Fruit fly (Drosophila melanogaster) whole organism, prepupa: ENCODE results near the gene CG16779.

Experiments
- Blimp-1 ChIP-seq: fragments of 200-800 bp; sonication (Bioruptor generic); optimal IDR thresholded peaks from 3 replicates; lab custom pipeline; 2017; ENCODE audit warnings: missing biosample characterization, missing genetic modification characterization, mild to moderate bottlenecking, moderate library complexity, missing genetic modification reagents
- CG10631 ChIP-seq: fragments of 200-800 bp; sonication (Bioruptor generic); optimal IDR thresholded peaks from 2 replicates; lab custom pipeline; 2016; ENCODE audit warnings: missing biosample characterization, missing genetic modification characterization
- CG11762 ChIP-seq: fragments of 200-800 bp; sonication (Bioruptor generic); optimal IDR thresholded peaks from 3 replicates; lab custom pipeline; 2016; ENCODE audit warnings: missing biosample characterization, missing genetic modification characterization; ENCODE audit not compliant: insufficient read depth
- CG11902 ChIP-seq: fragments of 200-800 bp; sonication (Bioruptor generic); optimal IDR thresholded peaks from 3 replicates; lab custom pipeline; 2016; ENCODE audit warnings: missing biosample characterization, missing genetic modification characterization
- CG16779 ChIP-seq: fragments of 200-800 bp; sonication (Bioruptor generic); optimal IDR thresholded peaks from 3 replicates; lab custom pipeline; 2017; ENCODE audit warnings: missing biosample characterization, mild to moderate bottlenecking, missing genetic modification characterization
- CG3919 ChIP-seq: fragments of 200-800 bp; sonication (Bioruptor generic); optimal IDR thresholded peaks from 3 replicates; lab custom pipeline; 2016; ENCODE audit warnings: missing biosample characterization, missing genetic modification characterization
- CG6276 ChIP-seq: fragments of 200-800 bp; sonication (Bioruptor generic); optimal IDR thresholded peaks from 2 replicates; lab custom pipeline; 2017; ENCODE audit warnings: missing biosample characterization, mild to moderate bottlenecking, missing genetic modification characterization
- CG6792 ChIP-seq: fragments of 200-800 bp; sonication (Bioruptor generic); optimal IDR thresholded peaks from 3 replicates; lab custom pipeline; 2016; ENCODE audit warnings: missing biosample characterization, missing genetic modification characterization
- CG7368 ChIP-seq: fragments of 200-800 bp; sonication (Bioruptor generic); optimal IDR thresholded peaks from 3 replicates; lab custom pipeline; 2016; ENCODE audit warnings: missing biosample characterization, missing genetic modification characterization
- CG8319 ChIP-seq: fragments of 200-800 bp; sonication (Bioruptor generic); optimal IDR thresholded peaks from 3 replicates; lab custom pipeline; 2016; ENCODE audit warnings: missing biosample characterization, missing genetic modification characterization
- CG8632 ChIP-seq: fragments of 200-800 bp; sonication (Bioruptor generic); optimal IDR thresholded peaks from 3 replicates; lab custom pipeline; 2016; ENCODE audit warnings: missing biosample characterization, missing genetic modification characterization
- CG9139 ChIP-seq: fragments of 200-800 bp; sonication (Bioruptor generic); optimal IDR thresholded peaks from 3 replicates; lab custom pipeline; 2017; ENCODE audit warnings: missing biosample characterization, mild to moderate bottlenecking, missing genetic modification characterization
- Eip93F ChIP-seq: fragments of 200-800 bp; sonication (Bioruptor generic); optimal IDR thresholded peaks from 2 replicates; lab custom pipeline; 2016; ENCODE audit warnings: missing biosample characterization, mild to moderate bottlenecking, missing genetic modification characterization
- Ets21C ChIP-seq: fragments of 200-800 bp; sonication (Bioruptor generic); optimal IDR thresholded peaks from 3 replicates; lab custom pipeline; 2016; ENCODE audit warnings: missing biosample characterization, missing genetic modification characterization
- Gug ChIP-seq: fragments of 200-800 bp; sonication (Bioruptor generic); IDR thresholded peaks from 2 replicates; pipeline ENCODE4 v1.3.6; 2022; ENCODE audit warnings: missing biosample characterization, missing genetic modification characterization
- Hr4 ChIP-seq: fragments of 200-800 bp; sonication (Bioruptor generic); optimal IDR thresholded peaks from 3 replicates; lab custom pipeline; 2016; ENCODE audit warnings: missing biosample characterization, missing genetic modification characterization
- Lpt ChIP-seq: fragments of 200-800 bp; sonication (Bioruptor generic); optimal IDR thresholded peaks from 3 replicates; lab custom pipeline; 2016; ENCODE audit warnings: missing biosample characterization, missing genetic modification characterization
- Met ChIP-seq: fragments of 200-800 bp; sonication (Bioruptor generic); optimal IDR thresholded peaks from 3 replicates; lab custom pipeline; 2016; ENCODE audit warnings: missing biosample characterization, missing genetic modification characterization
- cyc ChIP-seq: fragments of 200-800 bp; sonication (Bioruptor generic); optimal IDR thresholded peaks from 3 replicates; lab custom pipeline; 2016; ENCODE audit warnings: missing biosample characterization, missing genetic modification characterization
- dac ChIP-seq: fragments of 200-800 bp; sonication (Bioruptor generic); optimal IDR thresholded peaks from 2 replicates; lab custom pipeline; 2017; ENCODE audit warnings: missing biosample characterization, mild to moderate bottlenecking, missing genetic modification characterization
- esn ChIP-seq: fragments of 200-800 bp; sonication (Bioruptor generic); optimal IDR thresholded peaks from 2 replicates; lab custom pipeline; 2016; ENCODE audit warnings: missing biosample characterization, mild to moderate bottlenecking, missing genetic modification characterization, moderate library complexity
- fkh ChIP-seq: fragments of 200-800 bp; sonication (Bioruptor generic); optimal IDR thresholded peaks from 3 replicates; lab custom pipeline; 2017; ENCODE audit warnings: missing biosample characterization, mild to moderate bottlenecking, missing genetic modification characterization, moderate library complexity
- lz ChIP-seq: fragments of 200-800 bp; sonication (Bioruptor generic); optimal IDR thresholded peaks from 3 replicates; lab custom pipeline; 2016; ENCODE audit warnings: missing biosample characterization, missing genetic modification characterization
- net ChIP-seq: fragments of 200-800 bp; sonication (Bioruptor generic); optimal IDR thresholded peaks from 3 replicates; lab custom pipeline; 2016; ENCODE audit warnings: missing biosample characterization, missing genetic modification characterization
- pdm3 ChIP-seq: fragments of 200-800 bp; sonication (Bioruptor generic); optimal IDR thresholded peaks from 3 replicates; lab custom pipeline; 2016; ENCODE audit warnings: missing biosample characterization, missing genetic modification characterization
- salr ChIP-seq, 2 experiments: fragments of 200-800 bp; sonication (Bioruptor generic); optimal IDR thresholded peaks; 3 replicates each; lab custom pipeline; 2016 to 2018; ENCODE audit warnings: missing biosample characterization in 2 of 2, missing genetic modification characterization in 2 of 2, mild to moderate bottlenecking in 1 of 2
- spab ChIP-seq: fragments of 200-800 bp; sonication (Bioruptor generic); optimal IDR thresholded peaks from 2 replicates; lab custom pipeline; 2017; ENCODE audit warnings: missing biosample characterization, mild to moderate bottlenecking, missing genetic modification characterization, missing genetic modification reagents
- svp ChIP-seq: fragments of 200-800 bp; sonication (Bioruptor generic); peaks from one replicate; lab custom pipeline; 2016; ENCODE audit warnings: missing biosample characterization, missing genetic modification characterization
- topi ChIP-seq: fragments of 200-800 bp; sonication (Bioruptor generic); optimal IDR thresholded peaks from 3 replicates; lab custom pipeline; 2016; ENCODE audit warnings: missing biosample characterization, missing genetic modification characterization

Gene CG16779

dm6 chr3R:9417577-9418334 is 75.7 kb downstream of the CG16779 start, which contains the start of gene ps (continued):
- TF ChIP-seq Hr4 (no peak), Blimp-1 (peak; percentile 57), spab (no peak), CG3919 (GFP tag; lab: Kevin White, UChicago) (no peak), Lpt (GFP tag; lab: Kevin White, UChicago) (no peak), CG9139 (peak; percentile 16), dac (GFP tag; lab: Kevin White, UChicago) (no peak), salr (GFP tag; optimal IDR thresholded peaks at IDR 0.05; lab: Kevin White, UChicago) (no peak), Ets21C (no peak), CG16779 (tag; lab: Kevin White, UChicago) (peak; percentile 60), Gug (GFP tag; lab: Robert Waterston, UW) (no peak), topi (no peak), CG11902 (no peak), svp (GFP tag; lab: Kevin White, UChicago) (no peak), Met (GFP tag; lab: Kevin White, UChicago) (no peak), CG11762 (GFP tag; lab: Kevin White, UChicago) (no peak), CG10631 (GFP tag; lab: Kevin White, UChicago) (no peak), pdm3 (GFP tag; lab: Kevin White, UChicago) (no peak)

DNA sequence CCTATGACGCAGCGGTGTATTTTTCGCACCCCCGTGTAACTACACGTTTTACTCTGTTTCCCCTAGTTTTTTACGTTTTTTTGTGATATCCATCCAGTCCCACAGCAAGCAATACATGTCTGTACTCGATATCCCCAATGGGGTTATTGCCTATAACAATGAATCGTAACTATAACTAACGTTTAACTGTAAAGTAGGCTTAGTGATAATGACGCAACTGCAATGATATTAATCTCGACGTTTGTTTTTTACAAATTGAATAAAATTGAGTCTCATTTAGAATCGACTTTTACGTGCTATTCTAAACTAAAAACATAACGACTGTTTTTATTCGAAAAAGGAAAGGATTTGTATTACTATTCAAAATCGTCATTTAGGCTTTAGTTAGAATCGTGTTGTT is 76.5 kb downstream of the CG16779 start:
- TF ChIP-seq fkh (no peak), CG8632 (no peak), esn (GFP tag; lab: Kevin White, UChicago) (no peak), CG7368 (no peak), CG6792 (GFP tag; lab: Kevin White, UChicago) (no peak), lz (GFP tag; lab: Kevin White, UChicago) (no peak), pdm3 (GFP tag; lab: Kevin White, UChicago) (no peak)

dm6 chr3R:9411928-9412640 is 81.4 kb downstream of the CG16779 start, which contains the start of the genes Task7 and alpha-Man-IIa:
Gene Task7 (minus strand): TSS chr3R:9412293.
Gene alpha-Man-IIa (plus strand): TSS chr3R:9412548.
- TF ChIP-seq net (GFP tag; lab: Kevin White, UChicago) (no peak), fkh (peak; percentile 68), CG8319 (GFP tag; lab: Kevin White, UChicago) (no peak), CG6276 (GFP tag; lab: Kevin White, UChicago) (no peak), salr (GFP tag; optimal IDR thresholded peaks at IDR 0.05; lab: Kevin White, UChicago) (no peak), cyc (GFP tag; lab: Kevin White, UChicago) (no peak), Eip93F (peak; percentile 12)
